Worm (Caenorhabditis elegans): ENCODE data around the gene W02F12.4.

ce11 chrV:6662505-6662904, 44.2 kb downstream of the W02F12.4 start:
- TF ChIP-seq ztf-29 (GFP tag; IDR thresholded peaks at IDR 0.05) = no peak
- TF ChIP-seq ztf-23 (GFP tag; IDR thresholded peaks at IDR 0.05) = no peak

Measured in whole organism, midembryonic.